Worm (Caenorhabditis elegans): ENCODE data around the gene vit-5.

Gene vit-5

ce11 chrX:3401701-3402100 is 1.6 kb upstream of the vit-5 start, which contains the start of gene C04F6.9:
C04F6.9 (plus strand) TSS chrX:3402001.
- no peak for TF ChIP-seq gmeb-2 (tag; optimal IDR thresholded peaks at IDR 0.05)
- TF ChIP-seq pag-3 (tag; optimal IDR thresholded peaks at IDR 0.05; ENCODE audit: borderline replicate concordance) = no peak
- no peak for TF ChIP-seq ceh-48 (tag; optimal IDR thresholded peaks at IDR 0.05)
- TF ChIP-seq pha-4 (tag; optimal IDR thresholded peaks at IDR 0.05) = no peak
- TF ChIP-seq ceh-19 (GFP tag; optimal IDR thresholded peaks at IDR 0.05) = no peak
- TF ChIP-seq ahr-1 (tag; optimal IDR thresholded peaks at IDR 0.05) = no peak
- TF ChIP-seq elt-4 (tag; optimal IDR thresholded peaks at IDR 0.05) = no peak
- no peak for TF ChIP-seq ceh-31 (tag; optimal IDR thresholded peaks at IDR 0.05)
- no peak for TF ChIP-seq ceh-22 (tag; optimal IDR thresholded peaks at IDR 0.05)
- TF ChIP-seq ceh-30 (tag; optimal IDR thresholded peaks at IDR 0.05) = no peak
- TF ChIP-seq ceh-18 (tag; optimal IDR thresholded peaks at IDR 0.05) = no peak
- no peak for TF ChIP-seq sox-4 (tag; optimal IDR thresholded peaks at IDR 0.05)
- no peak for TF ChIP-seq syd-9 (tag; optimal IDR thresholded peaks at IDR 0.05)
- TF ChIP-seq npax-4 (tag; optimal IDR thresholded peaks at IDR 0.05) = no peak

ce11 chrX:3408717-3409303 is 5.5 kb downstream of the vit-5 start:
- no peak for TF ChIP-seq lin-11 (tag; optimal IDR thresholded peaks at IDR 0.05)
- no peak for TF ChIP-seq fax-1 (tag; optimal IDR thresholded peaks at IDR 0.05)
- TF ChIP-seq ceh-2 (tag; optimal IDR thresholded peaks at IDR 0.05) = no peak
- no peak for TF ChIP-seq che-1 (tag; optimal IDR thresholded peaks at IDR 0.05)
- TF ChIP-seq syd-9 (tag; optimal IDR thresholded peaks at IDR 0.05) = no peak
- no peak for TF ChIP-seq ceh-14 (tag; optimal IDR thresholded peaks at IDR 0.05)
- no peak for TF ChIP-seq hlh-6 (tag; optimal IDR thresholded peaks at IDR 0.05)
- no peak for TF ChIP-seq unc-86 (tag; optimal IDR thresholded peaks at IDR 0.05)
- no peak for TF ChIP-seq unc-3 (GFP tag; conservative IDR thresholded peaks at IDR 0.05)
- no peak for TF ChIP-seq unc-3 (tag; optimal IDR thresholded peaks at IDR 0.05)
- no peak for TF ChIP-seq pha-2 (tag; optimal IDR thresholded peaks at IDR 0.05)
- no peak for TF ChIP-seq ceh-9 (tag; optimal IDR thresholded peaks at IDR 0.05)
- no peak for TF ChIP-seq hlh-13 (GFP tag; optimal IDR thresholded peaks at IDR 0.05)

- TF ChIP-seq ceh-48 (tag; optimal IDR thresholded peaks at IDR 0.05) (no peak), tbx-2 (tag; optimal IDR thresholded peaks at IDR 0.05) (peak; percentile 25), C08G9.2 (tag; optimal IDR thresholded peaks at IDR 0.05) (peak; percentile 13), ceh-31 (tag; optimal IDR thresholded peaks at IDR 0.05) (peak; percentile 6), tbx-7 (tag; optimal IDR thresholded peaks at IDR 0.05) (no peak), ceh-2 (tag; optimal IDR thresholded peaks at IDR 0.05) (peak; percentile 16), lin-11 (tag; optimal IDR thresholded peaks at IDR 0.05) (no peak), ref-2 (tag; optimal IDR thresholded peaks at IDR 0.05) (no peak)
Observed at ce11 chrX:3411565-3412022, 8.3 kb downstream of the vit-5 start, which contains the start of gene unc-78. unc-78 (minus strand) TSS chrX:3411615.

ce11 chrX:3414660-3415144 is 11.4 kb downstream of the vit-5 start, which contains the start of gene dhs-27:
dhs-27 (minus strand) TSS chrX:3414710.
- TF ChIP-seq eyg-1 (tag; optimal IDR thresholded peaks at IDR 0.05) (no peak), sdc-2 (tag; optimal IDR thresholded peaks at IDR 0.05) (no peak), rnt-1 (tag; optimal IDR thresholded peaks at IDR 0.05) (no peak), zip-5 (tag; optimal IDR thresholded peaks at IDR 0.05) (no peak), pag-3 (tag; optimal IDR thresholded peaks at IDR 0.05; ENCODE audit: borderline replicate concordance) (no peak), ttx-3 (tag; optimal IDR thresholded peaks at IDR 0.05) (no peak), hlh-15 (tag; optimal IDR thresholded peaks at IDR 0.05) (no peak), pha-4 (tag; optimal IDR thresholded peaks at IDR 0.05) (no peak), T23F11.4 (GFP tag; optimal IDR thresholded peaks at IDR 0.05) (no peak), fkh-6 (tag; optimal IDR thresholded peaks at IDR 0.05) (no peak), elt-4 (tag; optimal IDR thresholded peaks at IDR 0.05) (no peak), pha-2 (tag; optimal IDR thresholded peaks at IDR 0.05) (no peak), C08G9.2 (tag; optimal IDR thresholded peaks at IDR 0.05) (no peak), unc-42 (tag; optimal IDR thresholded peaks at IDR 0.05) (no peak), mec-3 (tag; optimal IDR thresholded peaks at IDR 0.05; ENCODE audit: borderline replicate concordance) (no peak)
